Fruit fly (Drosophila melanogaster) whole organism, embryonic: ENCODE measurements around the gene CG12728.

Source experiments
- CG10431 ChIP-seq: fragments of 200-800 bp; sonication (Bioruptor generic); optimal IDR thresholded peaks from 3 replicates; lab custom pipeline; 2018; ENCODE audit warnings: missing biosample characterization, mild to moderate bottlenecking, missing genetic modification characterization
- CG12744 ChIP-seq: fragments of 200-800 bp; sonication (Bioruptor generic); optimal IDR thresholded peaks from 2 replicates; lab custom pipeline; 2016; ENCODE audit warnings: missing biosample characterization, missing genetic modification characterization
- CG13287 ChIP-seq: fragments of 200-800 bp; sonication (Bioruptor generic); IDR thresholded peaks from 2 replicates; pipeline ENCODE4 v1.3.6; 2022; ENCODE audit warnings: missing biosample characterization, missing genetic modification characterization; ENCODE audit not compliant: partially characterized antibody
- CG13775 ChIP-seq: fragments of 200-800 bp; sonication (Bioruptor generic); optimal IDR thresholded peaks from 3 replicates; lab custom pipeline; 2017; ENCODE audit warnings: missing biosample characterization, mild to moderate bottlenecking, missing genetic modification characterization
- CG13894 ChIP-seq: fragments of 200-800 bp; sonication (Bioruptor generic); optimal IDR thresholded peaks from 3 replicates; lab custom pipeline; 2018; ENCODE audit warnings: missing biosample characterization, mild to moderate bottlenecking, missing genetic modification characterization, moderate library complexity
- CG14050 ChIP-seq: fragments of 200-800 bp; sonication (Bioruptor generic); IDR thresholded peaks from 3 replicates; pipeline ENCODE4 v1.3.6; 2022; ENCODE audit warnings: missing biosample characterization, missing genetic modification characterization
- CG15696 ChIP-seq: fragments of 200-800 bp; sonication (Bioruptor generic); optimal IDR thresholded peaks from 2 replicates; lab custom pipeline; 2019; ENCODE audit warnings: missing biosample characterization, mild to moderate bottlenecking, missing genetic modification characterization, moderate library complexity
- CG18011 ChIP-seq: fragments of 200-800 bp; sonication (Bioruptor generic); optimal IDR thresholded peaks from 2 replicates; lab custom pipeline; 2017; ENCODE audit warnings: missing biosample characterization, missing genetic modification characterization, mild to moderate bottlenecking, moderate library complexity, missing genotype
- CG2129 ChIP-seq: fragments of 200-800 bp; sonication (Bioruptor generic); IDR thresholded peaks from 2 replicates; pipeline ENCODE4 v1.3.6; 2022; ENCODE audit warnings: missing biosample characterization, missing genetic modification characterization; ENCODE audit not compliant: partially characterized antibody
- CG34224 ChIP-seq: fragments of 200-800 bp; sonication (Bioruptor generic); IDR thresholded peaks from 3 replicates; pipeline ENCODE4 v1.3.6; 2022; ENCODE audit warnings: missing biosample characterization, missing genetic modification characterization; ENCODE audit not compliant: partially characterized antibody
- CG3995 ChIP-seq: fragments of 200-800 bp; sonication (Bioruptor generic); optimal IDR thresholded peaks from 3 replicates; lab custom pipeline; 2016; ENCODE audit warnings: missing biosample characterization, missing genetic modification characterization
- CG4360 ChIP-seq: fragments of 200-800 bp; sonication (Bioruptor generic); IDR thresholded peaks from 2 replicates; pipeline ENCODE4 v1.3.6; 2022; ENCODE audit warnings: missing biosample characterization, missing genetic modification characterization
- CG4404 ChIP-seq: fragments of 200-800 bp; sonication (Bioruptor generic); IDR thresholded peaks from 2 replicates; pipeline ENCODE4 v1.3.6; 2022; ENCODE audit warnings: missing biosample characterization, missing genetic modification characterization
- CG6683 ChIP-seq: fragments of 200-800 bp; sonication (Bioruptor generic); optimal IDR thresholded peaks from 2 replicates; lab custom pipeline; 2017; ENCODE audit warnings: missing biosample characterization, mild to moderate bottlenecking, missing genetic modification characterization, missing genetic modification reagents
- CG8765 ChIP-seq: fragments of 200-800 bp; sonication (Bioruptor generic); IDR thresholded peaks from 2 replicates; pipeline ENCODE4 v1.3.6; 2022; ENCODE audit warnings: missing biosample characterization, missing genetic modification characterization
- Chrac-16 ChIP-seq: fragments of 200-800 bp; sonication (Bioruptor generic); optimal IDR thresholded peaks from 3 replicates; lab custom pipeline; 2016; ENCODE audit warnings: missing biosample characterization, missing genetic modification characterization
- CrebB ChIP-seq: fragments of 200-800 bp; sonication (Bioruptor generic); optimal IDR thresholded peaks from 3 replicates; lab custom pipeline; 2018; ENCODE audit warnings: missing biosample characterization, mild to moderate bottlenecking, missing genetic modification characterization
- D19B ChIP-seq: fragments of 200-800 bp; sonication (Bioruptor generic); optimal IDR thresholded peaks from 2 replicates; lab custom pipeline; 2017; ENCODE audit warnings: missing biosample characterization, mild to moderate bottlenecking, missing genetic modification characterization
- Dfd ChIP-seq, 2 experiments: fragments of >200 bp; optimal IDR thresholded peaks; 2 replicates each; lab custom pipeline; 2017; ENCODE audit warnings: missing biosample characterization in 2 of 2, missing genetic modification characterization in 2 of 2
- Fer3 ChIP-seq: fragments of 200-800 bp; sonication (Bioruptor generic); optimal IDR thresholded peaks from 2 replicates; lab custom pipeline; 2018; ENCODE audit warnings: missing biosample characterization, mild to moderate bottlenecking, missing genetic modification characterization, moderate library complexity
- Hmr ChIP-seq: fragments of 200-800 bp; sonication (Bioruptor generic); optimal IDR thresholded peaks from 3 replicates; lab custom pipeline; 2017; ENCODE audit warnings: mild to moderate bottlenecking, missing biosample characterization, missing genetic modification reagents, missing genetic modification characterization
- Kr ChIP-seq: fragments of 200-800 bp; sonication (Bioruptor generic); optimal IDR thresholded peaks from 2 replicates; lab custom pipeline; 2017; ENCODE audit warnings: missing biosample characterization, mild to moderate bottlenecking, missing genetic modification characterization
- Oaz ChIP-seq: fragments of 200-800 bp; sonication (Bioruptor generic); IDR thresholded peaks from 2 replicates; pipeline ENCODE4 v1.3.6; 2022; ENCODE audit warnings: missing biosample characterization, missing genetic modification characterization
- Poxn ChIP-seq: fragments of 200-800 bp; sonication (Bioruptor generic); IDR thresholded peaks from 2 replicates; pipeline ENCODE4 v1.3.6; 2022; ENCODE audit warnings: missing biosample characterization, missing genetic modification characterization
- Rfx ChIP-seq: fragments of 200-800 bp; sonication (Bioruptor generic); IDR thresholded peaks from 2 replicates; pipeline ENCODE4 v1.3.6; 2022; ENCODE audit warnings: missing biosample characterization, missing genetic modification characterization
- Six4 ChIP-seq: fragments of 200-800 bp; sonication (Bioruptor generic); optimal IDR thresholded peaks from 2 replicates; lab custom pipeline; 2016; ENCODE audit warnings: missing biosample characterization, missing genetic modification characterization
- Ssrp ChIP-seq: fragments of 200-800 bp; sonication (Bioruptor generic); optimal IDR thresholded peaks from 2 replicates; lab custom pipeline; 2018; ENCODE audit warnings: missing biosample characterization, mild to moderate bottlenecking, missing genetic modification characterization, moderate library complexity
- Taf1 ChIP-seq: fragments of 200-800 bp; sonication (Bioruptor generic); IDR thresholded peaks from 2 replicates; pipeline ENCODE4 v1.3.6; 2022; ENCODE audit warnings: missing biosample characterization, missing genetic modification characterization
- Vsx1 ChIP-seq: fragments of 200-800 bp; sonication (Bioruptor generic); optimal IDR thresholded peaks from 2 replicates; lab custom pipeline; 2017; ENCODE audit warnings: missing biosample characterization, mild to moderate bottlenecking, missing genetic modification characterization, missing genetic modification reagents
- ac ChIP-seq: fragments of 200-800 bp; sonication (Bioruptor generic); optimal IDR thresholded peaks from 3 replicates; lab custom pipeline; 2017; ENCODE audit warnings: missing biosample characterization, mild to moderate bottlenecking, missing genetic modification characterization
- ato ChIP-seq: fragments of 200-800 bp; sonication (Bioruptor generic); IDR thresholded peaks from 2 replicates; pipeline ENCODE4 v1.3.6; 2022; ENCODE audit warnings: missing biosample characterization, missing genetic modification characterization; ENCODE audit not compliant: partially characterized antibody
- bbx ChIP-seq: fragments of 200-800 bp; sonication (Bioruptor generic); IDR thresholded peaks from 2 replicates; pipeline ENCODE4 v1.3.6; 2022; ENCODE audit warnings: missing biosample characterization, missing genetic modification characterization; ENCODE audit not compliant: partially characterized antibody
- chn ChIP-seq: fragments of 200-800 bp; sonication (Bioruptor generic); optimal IDR thresholded peaks from 2 replicates; lab custom pipeline; 2016; ENCODE audit warnings: missing biosample characterization, missing genetic modification characterization
- crp ChIP-seq, 2 experiments: fragments of 200-800 bp; sonication (Bioruptor generic); optimal IDR thresholded peaks; 2 replicates in 1 of 2; 3 replicates in 1 of 2; lab custom pipeline; 2017; ENCODE audit warnings: missing biosample characterization in 2 of 2, missing genetic modification characterization in 2 of 2, mild to moderate bottlenecking in 1 of 2, moderate library complexity in 1 of 2
- dimm ChIP-seq: fragments of 200-800 bp; sonication (Bioruptor generic); IDR thresholded peaks from 2 replicates; pipeline ENCODE4 v1.3.6; 2022; ENCODE audit warnings: missing biosample characterization, missing genetic modification characterization
- ftz-f1 ChIP-seq: fragments of 200-800 bp; sonication (Bioruptor generic); optimal IDR thresholded peaks from 2 replicates; lab custom pipeline; 2016; ENCODE audit warnings: missing biosample characterization, missing genetic modification characterization
- gem ChIP-seq: fragments of 200-800 bp; sonication (Bioruptor generic); optimal IDR thresholded peaks from 2 replicates; lab custom pipeline; 2019; ENCODE audit warnings: missing biosample characterization, mild to moderate bottlenecking, missing genetic modification characterization, moderate library complexity
- gsb-n ChIP-seq: fragments of 200-800 bp; sonication (Bioruptor generic); optimal IDR thresholded peaks from 3 replicates; lab custom pipeline; 2018; ENCODE audit warnings: missing biosample characterization, mild to moderate bottlenecking, missing genetic modification characterization
- klu ChIP-seq: fragments of 200-800 bp; sonication (Bioruptor generic); IDR thresholded peaks from 2 replicates; pipeline ENCODE4 v1.3.6; 2022; ENCODE audit warnings: missing biosample characterization, missing genetic modification characterization
- knrl ChIP-seq: fragments of 200-800 bp; sonication (Bioruptor generic); IDR thresholded peaks from 3 replicates; pipeline ENCODE4 v1.3.6; 2022; ENCODE audit warnings: missing biosample characterization, missing genetic modification characterization; ENCODE audit not compliant: partially characterized antibody
- lab ChIP-seq: fragments of 200-800 bp; sonication (Bioruptor generic); optimal IDR thresholded peaks from 3 replicates; lab custom pipeline; 2017; ENCODE audit warnings: missing biosample characterization, missing genetic modification characterization, mild to moderate bottlenecking, moderate library complexity, missing genetic modification reagents
- nmo ChIP-seq: fragments of 200-800 bp; sonication (Bioruptor generic); optimal IDR thresholded peaks from 2 replicates; lab custom pipeline; 2018; ENCODE audit warnings: missing biosample characterization, mild to moderate bottlenecking, missing genetic modification characterization, moderate library complexity
- schlank ChIP-seq: fragments of 200-800 bp; sonication (Bioruptor generic); optimal IDR thresholded peaks from 2 replicates; lab custom pipeline; 2018; ENCODE audit warnings: missing biosample characterization, mild to moderate bottlenecking, missing genetic modification characterization
- sim ChIP-seq: fragments of 200-800 bp; sonication (Bioruptor generic); IDR thresholded peaks from 2 replicates; pipeline ENCODE4 v1.3.6; 2022; ENCODE audit warnings: missing biosample characterization, missing genetic modification characterization
- ssp ChIP-seq: fragments of 200-800 bp; sonication (Bioruptor generic); IDR thresholded peaks from 2 replicates; pipeline ENCODE4 v1.3.6; 2022; ENCODE audit warnings: missing biosample characterization, missing genetic modification characterization
- tap ChIP-seq: fragments of 200-800 bp; optimal IDR thresholded peaks from 3 replicates; lab custom pipeline; 2019; ENCODE audit warnings: missing biosample characterization, mild to moderate bottlenecking, missing genetic modification characterization, moderate library complexity
- trem ChIP-seq: fragments of 200-800 bp; optimal IDR thresholded peaks from 3 replicates; lab custom pipeline; 2019; ENCODE audit warnings: missing biosample characterization, mild to moderate bottlenecking, missing genetic modification characterization, moderate library complexity
- zen ChIP-seq: fragments of 200-800 bp; sonication (Bioruptor generic); optimal IDR thresholded peaks from 3 replicates; lab custom pipeline; 2018; ENCODE audit warnings: missing biosample characterization, mild to moderate bottlenecking, missing genetic modification characterization, moderate library complexity
- zf30C ChIP-seq: fragments of 200-800 bp; sonication (Bioruptor generic); optimal IDR thresholded peaks from 3 replicates; lab custom pipeline; 2018; ENCODE audit warnings: missing biosample characterization, mild to moderate bottlenecking, missing genetic modification characterization

The CG12728 gene

DNA sequence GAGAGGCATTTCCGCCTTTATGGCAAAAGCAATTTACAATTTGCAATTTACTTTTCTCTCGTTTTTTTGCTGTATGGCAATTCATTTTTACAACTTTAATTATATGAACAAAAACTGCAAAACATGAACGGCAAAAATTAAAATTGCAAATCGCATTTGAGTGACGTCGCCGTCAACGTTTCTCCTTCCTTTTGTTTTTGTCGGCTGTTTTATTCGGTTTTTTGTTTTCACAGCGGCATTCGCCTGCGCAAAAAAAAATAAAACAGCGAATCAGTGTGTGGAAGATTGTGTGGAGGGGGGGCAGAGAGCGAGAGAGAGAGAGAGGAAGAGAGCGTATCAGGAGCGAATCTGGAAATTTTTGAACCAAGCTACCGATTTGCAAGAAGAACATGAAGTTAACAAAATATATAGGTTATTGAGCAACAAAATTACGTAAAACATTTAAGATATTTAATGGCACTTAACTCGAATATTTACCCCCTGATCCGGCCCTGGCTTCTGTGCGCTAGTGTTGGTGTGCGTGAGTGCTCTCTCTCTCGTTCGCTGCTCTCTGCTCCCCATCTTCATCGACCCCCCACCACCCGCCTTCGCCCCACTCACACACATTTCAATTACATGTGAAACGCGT lies 23.8 kb upstream of the CG12728 start (continued):
- TF ChIP-seq zen (tag; lab: Kevin White, UChicago) = peak; percentile 97
- peak; percentile 86 for TF ChIP-seq CG4360
- TF ChIP-seq ssp (GFP tag; lab: Robert Waterston, UW) = peak; percentile 96
- TF ChIP-seq D19B (GFP tag; lab: Kevin White, UChicago) = peak; percentile 95
- peak in 1 of 2 experiments; percentile 54 for TF ChIP-seq Dfd (GFP tag; optimal IDR thresholded peaks at IDR 0.05; lab: Kevin White, UChicago)
- peak; percentile 97 for TF ChIP-seq CG6683 (GFP tag; lab: Kevin White, UChicago)
- TF ChIP-seq dimm (GFP tag; lab: Robert Waterston, UW) = peak; percentile 98
- TF ChIP-seq CG10431 = peak; percentile 90
- peak; percentile 90 for TF ChIP-seq CG18011
- TF ChIP-seq tap (tag; lab: Kevin White, UChicago) = peak; percentile 97
- TF ChIP-seq Fer3 (tag; lab: Kevin White, UChicago) = peak; percentile 99
- TF ChIP-seq CG3995 (GFP tag; lab: Kevin White, UChicago) = peak; percentile 84
- TF ChIP-seq lab (GFP tag; lab: Kevin White, UChicago) = peak; percentile 100
- peak; percentile 99 for TF ChIP-seq CG14050 (GFP tag; lab: Robert Waterston, UW)
- peak; percentile 100 for TF ChIP-seq Taf1 (GFP tag; lab: Robert Waterston, UW)
- TF ChIP-seq Hmr (GFP tag; lab: Kevin White, UChicago) = peak; percentile 99
- TF ChIP-seq knrl (GFP tag; lab: Robert Waterston, UW) = peak; percentile 86
- peak; percentile 99 for TF ChIP-seq CrebB (tag; lab: Kevin White, UChicago)
- peak; percentile 77 for TF ChIP-seq CG13287 (GFP tag; lab: Robert Waterston, UW)
- TF ChIP-seq ato (GFP tag; lab: Robert Waterston, UW) = no peak
- TF ChIP-seq CG12744 = peak; percentile 98
- peak; percentile 98 for TF ChIP-seq CG8765 (GFP tag; lab: Robert Waterston, UW)
- peak; percentile 82 for TF ChIP-seq bbx (GFP tag; lab: Robert Waterston, UW)
- peak; percentile 99 for TF ChIP-seq CG13894 (tag; lab: Kevin White, UChicago)
- TF ChIP-seq klu (GFP tag; lab: Robert Waterston, UW) = peak; percentile 99
- peak; percentile 98 for TF ChIP-seq Oaz
- TF ChIP-seq ftz-f1 = peak; percentile 96
- TF ChIP-seq trem = peak; percentile 90
- TF ChIP-seq crp (GFP tag; optimal IDR thresholded peaks at IDR 0.05; lab: Kevin White, UChicago) = peak in 1 of 2 experiments; percentile 72
- TF ChIP-seq chn (GFP tag; lab: Kevin White, UChicago) = peak; percentile 99
- peak; percentile 99 for TF ChIP-seq gem (tag; lab: Kevin White, UChicago)
- TF ChIP-seq Rfx (GFP tag; lab: Robert Waterston, UW) = peak; percentile 100
- peak; percentile 96 for TF ChIP-seq CG13775 (GFP tag; lab: Kevin White, UChicago)
- peak; percentile 99 for TF ChIP-seq nmo (GFP tag; lab: Kevin White, UChicago)
- TF ChIP-seq Ssrp (tag; lab: Kevin White, UChicago) = peak; percentile 98
- peak; percentile 98 for TF ChIP-seq Six4
- peak; percentile 98 for TF ChIP-seq Poxn
- peak; percentile 99 for TF ChIP-seq schlank (tag; lab: Kevin White, UChicago)
- peak; percentile 90 for TF ChIP-seq CG34224 (GFP tag; lab: Robert Waterston, UW)
- TF ChIP-seq zf30C = peak; percentile 31
- peak; percentile 95 for TF ChIP-seq sim (GFP tag; lab: Robert Waterston, UW)
- TF ChIP-seq gsb-n (tag; lab: Kevin White, UChicago) = peak; percentile 97
- peak; percentile 99 for TF ChIP-seq Chrac-16 (GFP tag; lab: Kevin White, UChicago)
- peak; percentile 91 for TF ChIP-seq CG15696 (tag; lab: Kevin White, UChicago)
- peak; percentile 99 for TF ChIP-seq CG4404 (GFP tag; lab: Robert Waterston, UW)
- TF ChIP-seq CG2129 (GFP tag; lab: Robert Waterston, UW) = no peak
- peak; percentile 95 for TF ChIP-seq Vsx1
- peak; percentile 59 for TF ChIP-seq Kr (GFP tag; lab: Kevin White, UChicago)
- TF ChIP-seq ac (GFP tag; lab: Kevin White, UChicago) = peak; percentile 83
